Fruit fly (Drosophila melanogaster): ENCODE measurements around the gene RhoL.

RhoL gene

dm6 chr3R:9532437-9533180 lies 30.2 kb upstream of the RhoL start, which contains the start of gene by (continued):
- TF ChIP-seq D (optimal IDR thresholded peaks at IDR 0.05) (no peak), D (GFP tag; optimal IDR thresholded peaks at IDR 0.05) (no peak), PHDP (tag; optimal IDR thresholded peaks at IDR 0.05) (no peak), Fer2 (tag; optimal IDR thresholded peaks at IDR 0.05) (no peak), CG17385 (GFP tag; optimal IDR thresholded peaks at IDR 0.05) (no peak), CG13624 (GFP tag; optimal IDR thresholded peaks at IDR 0.05) (no peak), sr (GFP tag; IDR thresholded peaks at IDR 0.05) (peak; percentile 60; the same call in 2 of the 3 replicates), Ada2b (GFP tag; IDR thresholded peaks at IDR 0.05) (no peak), yki (optimal IDR thresholded peaks at IDR 0.05) (no peak), sens-2 (GFP tag; IDR thresholded peaks at IDR 0.05) (no peak), Rfx (GFP tag; IDR thresholded peaks at IDR 0.05) (no peak), z (GFP tag; IDR thresholded peaks at IDR 0.05) (peak; percentile 58; the same call in 1 of the 3 replicates), CG13123 (GFP tag; optimal IDR thresholded peaks at IDR 0.05) (no peak), CG14710 (tag; optimal IDR thresholded peaks at IDR 0.05) (no peak), Bdp1 (GFP tag; optimal IDR thresholded peaks at IDR 0.05) (no peak), exex (tag; optimal IDR thresholded peaks at IDR 0.05) (peak; percentile 76), Ets97D (GFP tag; optimal IDR thresholded peaks at IDR 0.05) (no peak), tll (GFP tag; optimal IDR thresholded peaks at IDR 0.05) (no peak), Nf-YC (tag; optimal IDR thresholded peaks at IDR 0.05) (no peak), CG18262 (tag; optimal IDR thresholded peaks at IDR 0.05) (no peak), CG8924 (tag; optimal IDR thresholded peaks at IDR 0.05) (no peak), pfk (GFP tag; optimal IDR thresholded peaks at IDR 0.05) (peak; percentile 19), Drgx (GFP tag; IDR thresholded peaks at IDR 0.05) (no peak), dimm (GFP tag; IDR thresholded peaks at IDR 0.05) (no peak), Bgb (GFP tag; IDR thresholded peaks at IDR 0.05; ENCODE audit: partially characterized antibody) (peak; percentile 25; the same call in 1 of the 2 replicates), HLH4C (GFP tag; IDR thresholded peaks at IDR 0.05; ENCODE audit: partially characterized antibody) (0 out of 3 replicates have a peak, but pooled peaks have one; percentile 12), ranshi (GFP tag; IDR thresholded peaks at IDR 0.05) (no peak), CTCF (GFP tag; optimal IDR thresholded peaks at IDR 0.05) (no peak), corto (GFP tag; optimal IDR thresholded peaks at IDR 0.05) (no peak), p53 (GFP tag; optimal IDR thresholded peaks at IDR 0.05) (no peak), az2 (GFP tag; optimal IDR thresholded peaks at IDR 0.05) (no peak), ap (GFP tag; IDR thresholded peaks at IDR 0.05) (no peak), CG17328 (GFP tag; IDR thresholded peaks at IDR 0.05) (no peak), CG7987 (GFP tag; optimal IDR thresholded peaks at IDR 0.05) (no peak), CG18764 (GFP tag; optimal IDR thresholded peaks at IDR 0.05) (no peak), CG9876 (GFP tag; optimal IDR thresholded peaks at IDR 0.05) (no peak), CG30431 (GFP tag; optimal IDR thresholded peaks at IDR 0.05) (no peak), CG10543 (GFP tag; optimal IDR thresholded peaks at IDR 0.05) (peak; percentile 43), CG30020 (tag; optimal IDR thresholded peaks at IDR 0.05) (no peak), H2.0 (GFP tag; IDR thresholded peaks at IDR 0.05) (no peak), CG34376 (GFP tag; optimal IDR thresholded peaks at IDR 0.05) (no peak), CG17912 (GFP tag; optimal IDR thresholded peaks at IDR 0.05) (no peak), repo (GFP tag; optimal IDR thresholded peaks at IDR 0.05) (no peak), CG13287 (GFP tag; IDR thresholded peaks at IDR 0.05; ENCODE audit: partially characterized antibody) (peak; percentile 34; the same call in 1 of the 2 replicates), CG3838 (GFP tag; optimal IDR thresholded peaks at IDR 0.05) (no peak), Bteb2 (GFP tag; optimal IDR thresholded peaks at IDR 0.05) (no peak), Abd-B (GFP tag; optimal IDR thresholded peaks at IDR 0.05) (no peak), luna (GFP tag; optimal IDR thresholded peaks at IDR 0.05) (no peak), CG2199 (GFP tag; IDR thresholded peaks at IDR 0.05) (no peak), Doc3 (GFP tag; IDR thresholded peaks at IDR 0.05; ENCODE audit: partially characterized antibody) (no peak), CkIIα-i1 (GFP tag; IDR thresholded peaks at IDR 0.05) (no peak)
